Worm (Caenorhabditis elegans) whole organism, L2 larva: ENCODE results near the gene F59B8.1.

Experiments
- ZK546.5 ChIP-seq: sonication (generic microtip); optimal IDR thresholded peaks from 2 replicates; lab custom pipeline; 2017; ENCODE audit warnings: missing biosample characterization, missing genetic modification characterization
- nhr-25 ChIP-seq: fragments of 150-350 bp; sonication (generic microtip); optimal IDR thresholded peaks from 3 replicates; lab custom pipeline; 2014; ENCODE audit warnings: missing biosample characterization, missing genetic modification characterization
- unc-62 ChIP-seq: fragments of 150-350 bp; optimal IDR thresholded peaks from 2 replicates; lab custom pipeline; 2014; ENCODE audit warnings: missing biosample characterization, missing genetic modification reagents, missing genetic modification characterization
- ztf-1 ChIP-seq: fragments of 200-800 bp; sonication (Bioruptor generic); conservative IDR thresholded peaks from 2 replicates; pipeline ENCODE4 v1.3.6; 2022; ENCODE audit warnings: missing genetic modification characterization, missing compliant biosample characterization
- ztf-4 ChIP-seq: fragments of 150-350 bp; optimal IDR thresholded peaks from 2 replicates; lab custom pipeline; 2014; ENCODE audit warnings: missing biosample characterization, missing genetic modification characterization

DNA sequence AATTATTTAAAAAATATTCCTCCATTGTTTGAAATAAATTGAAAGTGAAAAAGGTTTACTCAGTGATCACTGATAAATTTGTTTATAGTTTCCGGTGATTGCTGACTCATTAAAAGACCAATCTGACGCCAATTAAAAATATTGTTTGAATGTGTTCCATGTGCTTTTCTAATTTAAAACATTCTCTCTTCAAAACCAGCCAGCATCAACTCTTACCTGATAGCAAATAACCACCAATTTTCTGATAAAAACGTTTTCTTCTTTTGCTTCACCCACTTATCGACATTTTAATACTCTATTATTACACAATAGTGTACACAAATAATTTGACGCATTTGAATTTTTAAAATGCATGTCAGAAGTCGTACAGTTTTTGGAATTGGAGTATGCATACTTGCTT, 26.3 kb upstream of the F59B8.1 start, which contains the start of gene F56D5.6:
- TF ChIP-seq unc-62 (GFP tag; lab: Kevin White, UChicago) (no peak), ZK546.5 (tag; lab: Kevin White, UChicago) (no peak), ztf-1 (GFP tag; lab: Robert Waterston, UW) (no peak), nhr-25 (tag; lab: Kevin White, UChicago) (no peak), ztf-4 (tag; lab: Kevin White, UChicago) (no peak)
